Fruit fly (Drosophila melanogaster) whole organism, prepupa: Measurements from ENCODE around the gene CG17734.

Source experiments
- Blimp-1 ChIP-seq: fragments of 200-800 bp; sonication (Bioruptor generic); optimal IDR thresholded peaks from 3 replicates; lab custom pipeline; 2017; ENCODE audit warnings: missing biosample characterization, missing genetic modification characterization, mild to moderate bottlenecking, moderate library complexity, missing genetic modification reagents
- CG10631 ChIP-seq: fragments of 200-800 bp; sonication (Bioruptor generic); optimal IDR thresholded peaks from 2 replicates; lab custom pipeline; 2016; ENCODE audit warnings: missing biosample characterization, missing genetic modification characterization
- CG10669 ChIP-seq: fragments of 200-800 bp; sonication (Bioruptor generic); optimal IDR thresholded peaks from 3 replicates; lab custom pipeline; 2018; ENCODE audit warnings: missing biosample characterization, mild to moderate bottlenecking, missing genetic modification characterization, moderate library complexity
- CG11294 ChIP-seq: fragments of 200-800 bp; sonication (Bioruptor generic); IDR thresholded peaks from 2 replicates; pipeline ENCODE4 v1.3.6; 2022; ENCODE audit warnings: missing biosample characterization, missing genetic modification characterization
- CG11762 ChIP-seq: fragments of 200-800 bp; sonication (Bioruptor generic); optimal IDR thresholded peaks from 3 replicates; lab custom pipeline; 2016; ENCODE audit warnings: missing biosample characterization, missing genetic modification characterization; ENCODE audit not compliant: insufficient read depth
- CG11902 ChIP-seq: fragments of 200-800 bp; sonication (Bioruptor generic); optimal IDR thresholded peaks from 3 replicates; lab custom pipeline; 2016; ENCODE audit warnings: missing biosample characterization, missing genetic modification characterization
- CG15336 ChIP-seq: fragments of 200-800 bp; sonication (Bioruptor generic); IDR thresholded peaks from 2 replicates; pipeline ENCODE4 v1.3.6; 2022; ENCODE audit warnings: missing biosample characterization, missing genetic modification characterization
- CG1621 ChIP-seq: fragments of 200-800 bp; sonication (Bioruptor generic); optimal IDR thresholded peaks from 3 replicates; lab custom pipeline; 2018; ENCODE audit warnings: missing biosample characterization, mild to moderate bottlenecking, missing genetic modification characterization
- CG3032 ChIP-seq: fragments of 200-800 bp; optimal IDR thresholded peaks from 2 replicates; lab custom pipeline; 2019; ENCODE audit warnings: missing biosample characterization, mild to moderate bottlenecking, missing genetic modification characterization, moderate library complexity
- CG32006 ChIP-seq: fragments of 200-800 bp; sonication (Bioruptor generic); optimal IDR thresholded peaks from 3 replicates; lab custom pipeline; 2017; ENCODE audit warnings: missing biosample characterization, mild to moderate bottlenecking, missing genetic modification characterization
- CG34406 ChIP-seq: fragments of 200-800 bp; sonication (Bioruptor generic); optimal IDR thresholded peaks from 3 replicates; lab custom pipeline; 2016; ENCODE audit warnings: missing biosample characterization, missing genetic modification characterization
- CG3919 ChIP-seq: fragments of 200-800 bp; sonication (Bioruptor generic); optimal IDR thresholded peaks from 3 replicates; lab custom pipeline; 2016; ENCODE audit warnings: missing biosample characterization, missing genetic modification characterization
- CG6163 ChIP-seq: fragments of 200-800 bp; sonication (Bioruptor generic); IDR thresholded peaks from 3 replicates; pipeline ENCODE4 v1.3.6; 2022; ENCODE audit warnings: missing biosample characterization, missing genetic modification characterization
- CG6276 ChIP-seq: fragments of 200-800 bp; sonication (Bioruptor generic); optimal IDR thresholded peaks from 2 replicates; lab custom pipeline; 2017; ENCODE audit warnings: missing biosample characterization, mild to moderate bottlenecking, missing genetic modification characterization
- CG6792 ChIP-seq: fragments of 200-800 bp; sonication (Bioruptor generic); optimal IDR thresholded peaks from 3 replicates; lab custom pipeline; 2016; ENCODE audit warnings: missing biosample characterization, missing genetic modification characterization
- CG6808 ChIP-seq: fragments of 200-800 bp; sonication (Bioruptor generic); optimal IDR thresholded peaks from 3 replicates; lab custom pipeline; 2017; ENCODE audit warnings: missing biosample characterization, missing genetic modification characterization, mild to moderate bottlenecking, moderate library complexity, missing genetic modification reagents
- CG6854 ChIP-seq: fragments of 200-800 bp; sonication (Bioruptor generic); optimal IDR thresholded peaks from 2 replicates; lab custom pipeline; 2017; ENCODE audit warnings: missing biosample characterization, mild to moderate bottlenecking, missing genetic modification characterization
- CG7368 ChIP-seq: fragments of 200-800 bp; sonication (Bioruptor generic); optimal IDR thresholded peaks from 3 replicates; lab custom pipeline; 2016; ENCODE audit warnings: missing biosample characterization, missing genetic modification characterization
- CG8119 ChIP-seq: fragments of 200-800 bp; sonication (Bioruptor generic); IDR thresholded peaks from 3 replicates; pipeline ENCODE4 v1.3.6; 2022; ENCODE audit warnings: missing biosample characterization, missing genetic modification characterization
- CG8319 ChIP-seq: fragments of 200-800 bp; sonication (Bioruptor generic); optimal IDR thresholded peaks from 3 replicates; lab custom pipeline; 2016; ENCODE audit warnings: missing biosample characterization, missing genetic modification characterization
- CG8632 ChIP-seq: fragments of 200-800 bp; sonication (Bioruptor generic); optimal IDR thresholded peaks from 3 replicates; lab custom pipeline; 2016; ENCODE audit warnings: missing biosample characterization, missing genetic modification characterization
- CG9139 ChIP-seq: fragments of 200-800 bp; sonication (Bioruptor generic); optimal IDR thresholded peaks from 3 replicates; lab custom pipeline; 2017; ENCODE audit warnings: missing biosample characterization, mild to moderate bottlenecking, missing genetic modification characterization
- Eip75B ChIP-seq: fragments of 200-800 bp; sonication (Bioruptor generic); optimal IDR thresholded peaks from 3 replicates; lab custom pipeline; 2016; ENCODE audit warnings: missing biosample characterization, missing genetic modification characterization
- Eip78C ChIP-seq: fragments of 200-800 bp; sonication (Bioruptor generic); peaks from one replicate; lab custom pipeline; 2016; ENCODE audit warnings: missing biosample characterization, missing genetic modification characterization
- Ets21C ChIP-seq: fragments of 200-800 bp; sonication (Bioruptor generic); optimal IDR thresholded peaks from 3 replicates; lab custom pipeline; 2016; ENCODE audit warnings: missing biosample characterization, missing genetic modification characterization
- Ets96B ChIP-seq: fragments of 200-800 bp; optimal IDR thresholded peaks from 2 replicates; lab custom pipeline; 2019; ENCODE audit warnings: missing biosample characterization, mild to moderate bottlenecking, missing genetic modification characterization, moderate library complexity
- Gug ChIP-seq: fragments of 200-800 bp; sonication (Bioruptor generic); IDR thresholded peaks from 2 replicates; pipeline ENCODE4 v1.3.6; 2022; ENCODE audit warnings: missing biosample characterization, missing genetic modification characterization
- Hr39 ChIP-seq: fragments of 200-800 bp; sonication (Bioruptor generic); optimal IDR thresholded peaks from 2 replicates; lab custom pipeline; 2016; ENCODE audit warnings: missing biosample characterization, missing genetic modification characterization
- OdsH ChIP-seq: fragments of 200-800 bp; sonication (Bioruptor generic); optimal IDR thresholded peaks from 3 replicates; lab custom pipeline; 2016; ENCODE audit warnings: missing biosample characterization, missing genetic modification characterization
- Sox102F ChIP-seq: fragments of 200-800 bp; sonication (Bioruptor generic); optimal IDR thresholded peaks from 2 replicates; lab custom pipeline; 2016; ENCODE audit warnings: missing biosample characterization, mild to moderate bottlenecking, missing genetic modification characterization
- Sox14 ChIP-seq: fragments of 200-800 bp; sonication (Bioruptor generic); optimal IDR thresholded peaks from 3 replicates; lab custom pipeline; 2016; ENCODE audit warnings: missing biosample characterization, missing genetic modification characterization
- achi ChIP-seq: fragments of 200-800 bp; sonication (Bioruptor generic); optimal IDR thresholded peaks from 3 replicates; lab custom pipeline; 2016; ENCODE audit warnings: missing biosample characterization, missing genetic modification characterization
- cyc ChIP-seq: fragments of 200-800 bp; sonication (Bioruptor generic); optimal IDR thresholded peaks from 3 replicates; lab custom pipeline; 2016; ENCODE audit warnings: missing biosample characterization, missing genetic modification characterization
- dac ChIP-seq: fragments of 200-800 bp; sonication (Bioruptor generic); optimal IDR thresholded peaks from 2 replicates; lab custom pipeline; 2017; ENCODE audit warnings: missing biosample characterization, mild to moderate bottlenecking, missing genetic modification characterization
- dsx ChIP-seq: fragments of 200-800 bp; optimal IDR thresholded peaks from 3 replicates; lab custom pipeline; 2019; ENCODE audit warnings: missing biosample characterization, mild to moderate bottlenecking, missing genetic modification characterization, moderate library complexity; ENCODE audit not compliant: poor library complexity, severe bottlenecking
- eg ChIP-seq: fragments of 200-800 bp; sonication (Bioruptor generic); IDR thresholded peaks from 3 replicates; pipeline ENCODE4 v1.3.6; 2022; ENCODE audit warnings: missing biosample characterization, missing genetic modification characterization
- esn ChIP-seq: fragments of 200-800 bp; sonication (Bioruptor generic); optimal IDR thresholded peaks from 2 replicates; lab custom pipeline; 2016; ENCODE audit warnings: missing biosample characterization, mild to moderate bottlenecking, missing genetic modification characterization, moderate library complexity
- fd85E ChIP-seq: fragments of 200-800 bp; sonication (Bioruptor generic); optimal IDR thresholded peaks from 3 replicates; lab custom pipeline; 2016; ENCODE audit warnings: missing biosample characterization, missing genetic modification characterization
- fkh ChIP-seq: fragments of 200-800 bp; sonication (Bioruptor generic); optimal IDR thresholded peaks from 3 replicates; lab custom pipeline; 2017; ENCODE audit warnings: missing biosample characterization, mild to moderate bottlenecking, missing genetic modification characterization, moderate library complexity
- net ChIP-seq: fragments of 200-800 bp; sonication (Bioruptor generic); optimal IDR thresholded peaks from 3 replicates; lab custom pipeline; 2016; ENCODE audit warnings: missing biosample characterization, missing genetic modification characterization
- svp ChIP-seq: fragments of 200-800 bp; sonication (Bioruptor generic); peaks from one replicate; lab custom pipeline; 2016; ENCODE audit warnings: missing biosample characterization, missing genetic modification characterization
- topi ChIP-seq: fragments of 200-800 bp; sonication (Bioruptor generic); optimal IDR thresholded peaks from 3 replicates; lab custom pipeline; 2016; ENCODE audit warnings: missing biosample characterization, missing genetic modification characterization
- vri ChIP-seq: fragments of 200-800 bp; sonication (Bioruptor generic); optimal IDR thresholded peaks from 3 replicates; lab custom pipeline; 2016; ENCODE audit warnings: missing biosample characterization, mild to moderate bottlenecking, missing genetic modification characterization

CG17734 gene

DNA sequence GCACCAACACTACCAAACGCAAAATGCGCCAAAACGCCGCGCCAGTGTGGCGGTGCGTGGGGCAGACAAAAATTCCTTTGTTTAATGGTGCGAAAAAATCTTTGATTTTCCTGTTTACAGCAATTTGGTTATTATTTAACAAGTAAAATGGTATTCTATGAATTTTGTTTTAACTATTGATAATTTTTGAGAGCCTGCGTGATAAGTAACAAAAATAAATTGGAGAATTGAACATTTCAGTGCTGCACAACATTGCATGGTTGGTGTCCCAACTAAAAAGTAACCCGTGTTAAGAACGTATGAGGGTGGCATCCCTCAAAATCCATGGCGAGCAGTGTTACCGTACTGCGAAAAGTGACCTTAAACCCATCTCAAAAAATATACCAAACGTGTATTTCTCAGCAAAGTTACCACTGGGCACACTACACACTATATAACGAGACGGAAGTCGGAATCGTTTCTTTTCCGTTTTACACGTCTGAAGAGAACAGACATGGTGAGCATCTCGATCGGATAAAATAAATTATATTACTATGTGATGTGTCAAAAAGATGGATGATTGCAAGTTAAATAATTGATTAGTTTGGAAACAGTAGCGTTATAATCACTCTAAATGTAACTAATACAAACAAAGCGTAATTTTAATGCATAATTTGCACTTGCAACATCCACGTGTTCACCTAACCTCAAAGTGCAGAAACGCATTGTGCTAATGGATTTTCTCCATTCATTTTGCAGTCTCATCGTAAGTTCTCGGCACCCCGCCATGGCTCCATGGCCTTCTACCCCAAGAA, 22.2 kb downstream of the CG17734 start, which contains the start of the genes CG6693 and RpL3 (continued):
- no peak for TF ChIP-seq CG10631 (GFP tag; lab: Kevin White, UChicago)
- no peak for TF ChIP-seq dac (GFP tag; lab: Kevin White, UChicago)
- peak; percentile 38 for TF ChIP-seq Blimp-1 (GFP tag; lab: Kevin White, UChicago)
- peak; percentile 41 for TF ChIP-seq cyc (GFP tag; lab: Kevin White, UChicago)
- TF ChIP-seq dsx (GFP tag; lab: Kevin White, UChicago): peak; percentile 75
- TF ChIP-seq CG10669 (GFP tag; lab: Kevin White, UChicago): peak; percentile 61
- peak; percentile 93 for TF ChIP-seq CG6854 (GFP tag; lab: Kevin White, UChicago)
- peak; percentile 68 for TF ChIP-seq CG6163
- TF ChIP-seq Ets96B (tag; lab: Kevin White, UChicago): peak; percentile 59
- no peak for TF ChIP-seq OdsH (GFP tag; lab: Kevin White, UChicago)
- TF ChIP-seq fkh (GFP tag; lab: Kevin White, UChicago): peak; percentile 28
- peak; percentile 50 for TF ChIP-seq CG3032 (tag; lab: Kevin White, UChicago)
- peak; percentile 83 for TF ChIP-seq Eip75B (GFP tag; lab: Kevin White, UChicago)
- peak; percentile 59 for TF ChIP-seq CG7368 (GFP tag; lab: Kevin White, UChicago)
- no peak for TF ChIP-seq CG11902 (GFP tag; lab: Kevin White, UChicago)
- no peak for TF ChIP-seq CG8319 (GFP tag; lab: Kevin White, UChicago)
- TF ChIP-seq Hr39 (GFP tag; lab: Kevin White, UChicago): peak; percentile 34
- peak; percentile 67 for TF ChIP-seq CG6808
- TF ChIP-seq CG3919: peak; percentile 76

DNA sequence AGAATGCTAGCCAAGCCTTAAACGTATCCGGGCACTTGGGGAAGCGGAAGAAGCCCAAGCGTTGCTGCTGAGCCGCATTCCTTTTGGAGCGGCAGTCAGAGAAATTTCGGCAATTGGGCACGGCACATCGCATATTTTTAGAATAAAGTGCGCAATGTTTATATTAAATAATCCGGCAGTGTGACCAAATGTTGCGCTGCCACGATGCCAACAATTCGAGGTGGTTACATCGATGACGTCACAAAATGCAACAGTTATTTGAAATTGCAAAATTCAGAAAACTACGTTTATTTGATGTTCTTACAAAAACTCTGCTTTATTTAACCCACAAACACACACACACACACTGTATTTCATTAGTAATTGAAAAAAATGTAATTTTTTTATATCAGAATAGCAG, 23.9 kb downstream of the CG17734 start, which contains the start of gene CG6689:
Gene CG6689, minus strand, starts transcription at position 182 of the 400 bp plus-strand sequence.
- TF ChIP-seq CG8119 (GFP tag; lab: Robert Waterston, UW) (no peak), achi (GFP tag; lab: Kevin White, UChicago) (no peak), Eip75B (GFP tag; lab: Kevin White, UChicago) (peak; percentile 2), fkh (GFP tag; lab: Kevin White, UChicago) (peak; percentile 87), Ets21C (GFP tag; lab: Kevin White, UChicago) (no peak), Gug (GFP tag; lab: Robert Waterston, UW) (no peak), CG15336 (0 out of 2 replicates have a peak, but pooled peaks have one; percentile 10), vri (GFP tag; lab: Kevin White, UChicago) (peak; percentile 97), Sox14 (GFP tag; lab: Kevin White, UChicago) (peak; percentile 53), CG32006 (GFP tag; lab: Kevin White, UChicago) (no peak), esn (GFP tag; lab: Kevin White, UChicago) (peak; percentile 33), Eip78C (GFP tag; lab: Kevin White, UChicago) (peak; percentile 35)

DNA sequence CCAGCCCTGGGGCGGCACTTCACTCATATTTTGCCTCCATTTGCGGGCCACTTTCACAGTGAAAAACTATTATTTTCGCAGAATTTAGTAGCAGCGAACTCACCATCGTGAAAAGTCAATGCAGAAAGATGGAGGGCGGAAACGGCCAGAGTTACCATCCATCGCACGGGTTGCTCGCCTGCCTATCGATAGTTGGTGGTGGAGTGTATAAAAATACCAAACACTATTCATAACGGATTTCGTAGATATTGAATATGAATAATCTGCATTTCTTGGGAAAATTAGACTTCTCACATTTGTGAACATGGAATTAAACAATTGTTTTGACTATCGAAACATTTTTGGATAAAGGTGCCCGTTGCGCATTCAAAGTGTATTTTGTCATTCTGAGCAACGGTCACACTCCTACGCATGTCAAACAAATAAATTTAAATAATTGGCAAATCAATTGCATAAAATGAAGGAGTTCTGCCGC, 27.6 kb downstream of the CG17734 start, which contains the start of the genes RpS25 and CG4820:
Gene RpS25, minus strand, starts transcription at position 132 of the 475 bp plus-strand sequence.
Gene CG4820, plus strand, starts transcription at position 380 of the 475 bp plus-strand sequence.
- TF ChIP-seq CG32006 (GFP tag; lab: Kevin White, UChicago): peak; percentile 56
- TF ChIP-seq CG1621 (tag; lab: Kevin White, UChicago): peak; percentile 79
- TF ChIP-seq CG6792: peak; percentile 77
- TF ChIP-seq CG8632 (GFP tag; lab: Kevin White, UChicago): peak; percentile 73
- TF ChIP-seq CG6276: no peak
- no peak for TF ChIP-seq svp
- TF ChIP-seq CG11294 (GFP tag; lab: Robert Waterston, UW): 0 out of 2 replicates have a peak, but pooled peaks have one; percentile 36
- peak; percentile 85 for TF ChIP-seq Eip75B (GFP tag; lab: Kevin White, UChicago)
- peak; percentile 84 for TF ChIP-seq Hr39 (GFP tag; lab: Kevin White, UChicago)
- peak; percentile 96 for TF ChIP-seq Eip78C (GFP tag; lab: Kevin White, UChicago)
- peak; percentile 82 for TF ChIP-seq eg (GFP tag; lab: Robert Waterston, UW)
- peak; percentile 89 for TF ChIP-seq Sox102F (GFP tag; lab: Kevin White, UChicago)
- peak; percentile 87 for TF ChIP-seq achi (GFP tag; lab: Kevin White, UChicago)
- no peak for TF ChIP-seq CG10631 (GFP tag; lab: Kevin White, UChicago)
- TF ChIP-seq CG34406 (GFP tag; lab: Kevin White, UChicago): peak; percentile 82
- TF ChIP-seq CG3032 (tag; lab: Kevin White, UChicago): peak; percentile 72
- TF ChIP-seq CG9139 (GFP tag; lab: Kevin White, UChicago): peak; percentile 75
- TF ChIP-seq CG6854 (GFP tag; lab: Kevin White, UChicago): peak; percentile 97
- TF ChIP-seq topi (GFP tag; lab: Kevin White, UChicago): peak; percentile 86
- 0 out of 3 replicates have a peak, but pooled peaks have one; percentile 42 for TF ChIP-seq CG8119 (GFP tag; lab: Robert Waterston, UW)
- peak; percentile 77; the same call in 2 of the 3 replicates for TF ChIP-seq CG6163
- peak; percentile 79 for TF ChIP-seq CG6808
- TF ChIP-seq vri (GFP tag; lab: Kevin White, UChicago): peak; percentile 87
- TF ChIP-seq fd85E (GFP tag; lab: Kevin White, UChicago): peak; percentile 84
- TF ChIP-seq net (GFP tag; lab: Kevin White, UChicago): peak; percentile 88
- peak; percentile 60 for TF ChIP-seq CG11762 (GFP tag; lab: Kevin White, UChicago)
